Worm (Caenorhabditis elegans) whole organism, L2 larva: Measurements from ENCODE around the gene slcr-46.3.

Experiments
- R02D3.7 ChIP-seq: fragments of 150-350 bp; optimal IDR thresholded peaks from 2 replicates; lab custom pipeline; 2014; ENCODE audit warnings: missing biosample characterization, missing genetic modification characterization
- ama-1 ChIP-seq: fragments of 150-350 bp; optimal IDR thresholded peaks from 2 replicates; lab custom pipeline; 2018; ENCODE audit warnings: inconsistent platforms
- blmp-1 ChIP-seq: sonication (generic microtip); optimal IDR thresholded peaks from 2 replicates; lab custom pipeline; 2017; ENCODE audit warnings: missing genetic modification characterization, mild to moderate bottlenecking, missing compliant biosample characterization, antibody characterized with exemption, moderate library complexity; ENCODE audit not compliant: insufficient read depth
- dmd-4 ChIP-seq: sonication (generic microtip); optimal IDR thresholded peaks from 2 replicates; lab custom pipeline; 2017; ENCODE audit warnings: missing biosample characterization, missing genetic modification characterization
- nhr-129 ChIP-seq: fragments of 150-350 bp; optimal IDR thresholded peaks from 2 replicates; lab custom pipeline; 2014; ENCODE audit warnings: missing biosample characterization, missing genetic modification characterization
- nhr-237 ChIP-seq: fragments of 150-350 bp; optimal IDR thresholded peaks from 2 replicates; lab custom pipeline; 2014; ENCODE audit warnings: missing biosample characterization, missing genetic modification characterization
- unc-55 ChIP-seq: fragments of 150-350 bp; sonication (generic microtip); optimal IDR thresholded peaks from 3 replicates; lab custom pipeline; 2014; ENCODE audit warnings: missing biosample characterization, missing genetic modification reagents, missing genetic modification characterization
- unc-62 ChIP-seq: fragments of 150-350 bp; optimal IDR thresholded peaks from 2 replicates; lab custom pipeline; 2014; ENCODE audit warnings: missing biosample characterization, missing genetic modification reagents, missing genetic modification characterization

- TF ChIP-seq unc-62 (GFP tag; lab: Kevin White, UChicago) (no peak), blmp-1 (tag; lab: Kevin White, UChicago) (no peak), R02D3.7 (tag; lab: Kevin White, UChicago) (no peak), unc-55 (no peak), ama-1 (lab: Kevin White, UChicago) (no peak), nhr-129 (tag; lab: Kevin White, UChicago) (no peak), nhr-237 (tag; lab: Kevin White, UChicago) (no peak), dmd-4 (no peak)
Measured at ce11 chrV:9765622-9766021, 41.7 kb upstream of the slcr-46.3 start.
